Worm (Caenorhabditis elegans): ENCODE results near the gene F26G1.15.
"Not testable (repeated sequence)": the region's sequence is repeated elsewhere in the genome, so short reads cannot be mapped to it uniquely, and the experiment has no call there.

The F26G1.15 gene

ce11 chrII:4815356-4815755 lies 25.3 kb downstream of the F26G1.15 start:
- TF ChIP-seq Y55F3AM.14 (GFP tag; optimal IDR thresholded peaks at IDR 0.05) = no peak
- TF ChIP-seq nhr-77 (tag; optimal IDR thresholded peaks at IDR 0.05) = no peak
- TF ChIP-seq mab-5 (tag; optimal IDR thresholded peaks at IDR 0.05) = no peak
- TF ChIP-seq ceh-16 (tag; optimal IDR thresholded peaks at IDR 0.05) = no peak
- TF ChIP-seq nhr-12 (tag; optimal IDR thresholded peaks at IDR 0.05) = no peak
- no peak for TF ChIP-seq zag-1 (tag; optimal IDR thresholded peaks at IDR 0.05)

- TF ChIP-seq lin-13 (GFP tag; optimal IDR thresholded peaks at IDR 0.05) (no peak), F13H6.1 (tag; optimal IDR thresholded peaks at IDR 0.05) (no peak), elt-1 (tag; optimal IDR thresholded peaks at IDR 0.05) (no peak), unc-55 (GFP tag; optimal IDR thresholded peaks at IDR 0.05) (no peak), C34F6.9 (tag; optimal IDR thresholded peaks at IDR 0.05) (no peak), unc-62 (GFP tag; optimal IDR thresholded peaks at IDR 0.05) (no peak), nhr-6 (tag; optimal IDR thresholded peaks at IDR 0.05) (no peak), egl-27 (tag; optimal IDR thresholded peaks at IDR 0.05) (no peak), ZK546.5 (tag; optimal IDR thresholded peaks at IDR 0.05) (no peak), nhr-11 (tag; optimal IDR thresholded peaks at IDR 0.05) (no peak), elt-3 (tag; optimal IDR thresholded peaks at IDR 0.05) (no peak), R02D3.7 (tag; optimal IDR thresholded peaks at IDR 0.05) (no peak), ama-1 (optimal IDR thresholded peaks at IDR 0.05) (no peak), nhr-237 (tag; optimal IDR thresholded peaks at IDR 0.05) (no peak)
These were observed 28.7 kb downstream of the F26G1.15 start for ce11 chrII:4818780-4819179.

ce11 chrII:4821739-4822138 lies 31.6 kb downstream of the F26G1.15 start, which contains the start of gene lact-5:
Gene lact-5 (minus strand): TSS chrII:4821739.
- TF ChIP-seq lin-11 (tag; optimal IDR thresholded peaks at IDR 0.05) (no peak), fos-1 (tag; optimal IDR thresholded peaks at IDR 0.05) (peak; percentile 37), lin-39 (tag; optimal IDR thresholded peaks at IDR 0.05) (no peak), zag-1 (tag; optimal IDR thresholded peaks at IDR 0.05) (no peak), sma-9 (GFP tag; optimal IDR thresholded peaks at IDR 0.05) (peak; percentile 18), sma-9 (tag; optimal IDR thresholded peaks at IDR 0.05) (no peak), elt-1 (tag; optimal IDR thresholded peaks at IDR 0.05) (no peak), nhr-25 (tag; optimal IDR thresholded peaks at IDR 0.05) (peak; percentile 28), nhr-10 (tag; optimal IDR thresholded peaks at IDR 0.05) (no peak), blmp-1 (tag; optimal IDR thresholded peaks at IDR 0.05; ENCODE audit: insufficient read depth) (peak; percentile 94), peb-1 (tag; optimal IDR thresholded peaks at IDR 0.05) (no peak), ceh-16 (tag; optimal IDR thresholded peaks at IDR 0.05) (no peak), ztf-1 (GFP tag; conservative IDR thresholded peaks at IDR 0.05) (no peak), sma-3 (GFP tag; optimal IDR thresholded peaks at IDR 0.05) (no peak), nhr-21 (tag; optimal IDR thresholded peaks at IDR 0.05) (peak; percentile 43), ama-1 (optimal IDR thresholded peaks at IDR 0.05) (no peak)

ce11 chrII:4822610-4823009 lies 32.5 kb downstream of the F26G1.15 start:
- TF ChIP-seq lin-39 (tag; optimal IDR thresholded peaks at IDR 0.05) = no peak
- no peak for TF ChIP-seq nhr-10 (tag; optimal IDR thresholded peaks at IDR 0.05)
- TF ChIP-seq alr-1 (tag; optimal IDR thresholded peaks at IDR 0.05) = no peak
- no peak for TF ChIP-seq nhr-77 (tag; optimal IDR thresholded peaks at IDR 0.05)
- TF ChIP-seq gmeb-1 (tag; optimal IDR thresholded peaks at IDR 0.05) = no peak
- TF ChIP-seq nhr-25 (tag; optimal IDR thresholded peaks at IDR 0.05) = no peak
- TF ChIP-seq Y55F3AM.14 (GFP tag; optimal IDR thresholded peaks at IDR 0.05) = no peak
- TF ChIP-seq ZK546.5 (tag; optimal IDR thresholded peaks at IDR 0.05) = no peak
- TF ChIP-seq R02D3.7 (tag; optimal IDR thresholded peaks at IDR 0.05) = no peak
- TF ChIP-seq sem-4 (tag; optimal IDR thresholded peaks at IDR 0.05) = no peak
- no peak for TF ChIP-seq dmd-4 (tag; optimal IDR thresholded peaks at IDR 0.05)
- TF ChIP-seq ztf-4 (tag; optimal IDR thresholded peaks at IDR 0.05) = no peak
- no peak for TF ChIP-seq mdl-1 (tag; optimal IDR thresholded peaks at IDR 0.05)
- TF ChIP-seq sma-3 (GFP tag; optimal IDR thresholded peaks at IDR 0.05) = no peak

- not testable (repeated sequence) for TF ChIP-seq crh-2, dmd-4, fos-1 (tag; optimal IDR thresholded peaks at IDR 0.05)
These were observed 35.0 kb downstream of the F26G1.15 start, which contains the start of the genes C33F10.8 and msp-40 for ce11 chrII:4825133-4825532. Gene C33F10.8 (minus strand): TSS chrII:4825233. Gene msp-40 (plus strand): TSS chrII:4825414.

Data from whole organism, L2 larva.